Worm (Caenorhabditis elegans) whole organism, early embryonic: ENCODE data around the gene B0564.2.

Experiments
- B0310.2 ChIP-seq: sonication (generic microtip); optimal IDR thresholded peaks from 2 replicates; lab custom pipeline; 2016; ENCODE audit warnings: mild to moderate bottlenecking, missing genetic modification characterization, missing compliant biosample characterization
- ama-1 ChIP-seq: fragments of 150-350 bp; optimal IDR thresholded peaks from 2 replicates; lab custom pipeline; 2014
- ceh-36 ChIP-seq: sonication (generic microtip); optimal IDR thresholded peaks from 2 replicates; lab custom pipeline; 2016; ENCODE audit warnings: missing genetic modification characterization, inconsistent platforms, missing compliant biosample characterization
- ets-7 ChIP-seq: sonication (generic microtip); optimal IDR thresholded peaks from 2 replicates; lab custom pipeline; 2016; ENCODE audit warnings: missing genotype, missing genetic modification characterization, missing compliant biosample characterization
- flt-1 ChIP-seq: fragments of 200-800 bp; sonication (Bioruptor generic); IDR thresholded peaks from 2 replicates; pipeline ENCODE4 v1.3.6; 2022; ENCODE audit warnings: missing genetic modification characterization, missing compliant biosample characterization
- hmg-4 ChIP-seq: fragments of 200-800 bp; sonication (Bioruptor generic); optimal IDR thresholded peaks from 2 replicates; lab custom pipeline; 2018; ENCODE audit warnings: mild to moderate bottlenecking, missing genetic modification characterization, missing compliant biosample characterization
- scrt-1 ChIP-seq: fragments of 200-800 bp; sonication (Bioruptor generic); IDR thresholded peaks from 2 replicates; pipeline ENCODE4 v1.3.6; 2022; ENCODE audit warnings: missing genetic modification characterization, missing compliant biosample characterization
- sea-1 ChIP-seq: fragments of 200-800 bp; sonication (Bioruptor generic); conservative IDR thresholded peaks from 2 replicates; pipeline ENCODE4 v1.3.6; 2022; ENCODE audit warnings: missing genetic modification characterization, missing compliant biosample characterization
- tbx-11 ChIP-seq: fragments of 200-800 bp; sonication (Bioruptor generic); IDR thresholded peaks from 2 replicates; pipeline ENCODE4 v1.3.6; 2022; ENCODE audit warnings: missing genetic modification characterization, missing compliant biosample characterization

DNA sequence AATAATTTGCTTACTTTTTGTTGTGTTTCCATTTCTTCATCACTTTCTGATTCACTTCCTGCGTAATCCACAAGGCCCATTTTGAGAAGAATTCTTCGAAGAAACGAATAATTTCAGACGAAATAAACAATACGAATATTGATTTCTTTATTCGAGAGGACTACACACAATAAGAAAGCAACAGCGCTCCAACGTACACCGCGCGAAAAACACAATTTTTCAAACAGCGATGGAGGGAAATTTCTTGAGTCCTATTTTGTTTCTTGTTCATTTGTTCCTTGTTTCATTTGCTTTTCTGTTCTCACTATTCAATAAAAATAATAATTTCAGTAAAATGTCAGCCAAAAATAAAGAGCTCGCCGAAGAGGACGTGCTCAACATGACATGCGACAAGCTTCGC is 13.8 kb upstream of the B0564.2 start, which contains the start of the genes prcc-1 and C39E9.12:
- TF ChIP-seq ama-1 (lab: Kevin White, UChicago), result no peak
- TF ChIP-seq ceh-36 (tag; lab: Kevin White, UChicago), result no peak
- TF ChIP-seq ets-7 (tag; lab: Kevin White, UChicago), result no peak
- no peak for TF ChIP-seq tbx-11 (GFP tag; lab: Robert Waterston, UW)
- no peak for TF ChIP-seq sea-1 (GFP tag; lab: Robert Waterston, UW)
- TF ChIP-seq B0310.2 (tag; lab: Kevin White, UChicago), result no peak
- no peak for TF ChIP-seq flt-1 (GFP tag; lab: Robert Waterston, UW)
- TF ChIP-seq scrt-1 (GFP tag; lab: Robert Waterston, UW), result no peak
- TF ChIP-seq hmg-4 (GFP tag; lab: Kevin White, UChicago), result no peak
